Worm (Caenorhabditis elegans) whole organism, early embryonic: ENCODE measurements around the gene abl-1.

Source experiments
- B0310.2 ChIP-seq: sonication (generic microtip); optimal IDR thresholded peaks from 2 replicates; lab custom pipeline; 2016; ENCODE audit warnings: mild to moderate bottlenecking, missing genetic modification characterization, missing compliant biosample characterization
- aly-1 ChIP-seq: sonication (generic microtip); optimal IDR thresholded peaks from 2 replicates; lab custom pipeline; 2016; ENCODE audit warnings: missing genetic modification characterization, missing compliant biosample characterization
- ama-1 ChIP-seq: fragments of 150-350 bp; optimal IDR thresholded peaks from 2 replicates; lab custom pipeline; 2014
- ceh-13 ChIP-seq: fragments of 200-800 bp; sonication (Bioruptor generic); optimal IDR thresholded peaks from 2 replicates; lab custom pipeline; 2018; ENCODE audit warnings: mild to moderate bottlenecking, missing genetic modification characterization, missing compliant biosample characterization
- ceh-36 ChIP-seq: sonication (generic microtip); optimal IDR thresholded peaks from 2 replicates; lab custom pipeline; 2016; ENCODE audit warnings: missing genetic modification characterization, inconsistent platforms, missing compliant biosample characterization
- flt-1 ChIP-seq: fragments of 200-800 bp; sonication (Bioruptor generic); IDR thresholded peaks from 2 replicates; pipeline ENCODE4 v1.3.6; 2022; ENCODE audit warnings: missing genetic modification characterization, missing compliant biosample characterization
- hmg-4 ChIP-seq: fragments of 200-800 bp; sonication (Bioruptor generic); optimal IDR thresholded peaks from 2 replicates; lab custom pipeline; 2018; ENCODE audit warnings: mild to moderate bottlenecking, missing genetic modification characterization, missing compliant biosample characterization
- pes-1 ChIP-seq: fragments of 200-800 bp; sonication (Bioruptor generic); IDR thresholded peaks from 2 replicates; pipeline ENCODE4 v1.3.6; 2022; ENCODE audit warnings: missing genetic modification reagents, missing genetic modification characterization, missing compliant biosample characterization
- sea-1 ChIP-seq: fragments of 200-800 bp; sonication (Bioruptor generic); conservative IDR thresholded peaks from 2 replicates; pipeline ENCODE4 v1.3.6; 2022; ENCODE audit warnings: missing genetic modification characterization, missing compliant biosample characterization
- tbx-11 ChIP-seq: fragments of 200-800 bp; sonication (Bioruptor generic); IDR thresholded peaks from 2 replicates; pipeline ENCODE4 v1.3.6; 2022; ENCODE audit warnings: missing genetic modification characterization, missing compliant biosample characterization
- tbx-37 ChIP-seq: fragments of 200-800 bp; sonication (Bioruptor generic); conservative IDR thresholded peaks from 2 replicates; pipeline ENCODE4 v1.3.6; 2022; ENCODE audit warnings: missing genetic modification reagents, missing genetic modification characterization, missing compliant biosample characterization
- tra-4 ChIP-seq: sonication (generic microtip); optimal IDR thresholded peaks from 2 replicates; lab custom pipeline; 2017; ENCODE audit warnings: missing genetic modification characterization, missing compliant biosample characterization

DNA sequence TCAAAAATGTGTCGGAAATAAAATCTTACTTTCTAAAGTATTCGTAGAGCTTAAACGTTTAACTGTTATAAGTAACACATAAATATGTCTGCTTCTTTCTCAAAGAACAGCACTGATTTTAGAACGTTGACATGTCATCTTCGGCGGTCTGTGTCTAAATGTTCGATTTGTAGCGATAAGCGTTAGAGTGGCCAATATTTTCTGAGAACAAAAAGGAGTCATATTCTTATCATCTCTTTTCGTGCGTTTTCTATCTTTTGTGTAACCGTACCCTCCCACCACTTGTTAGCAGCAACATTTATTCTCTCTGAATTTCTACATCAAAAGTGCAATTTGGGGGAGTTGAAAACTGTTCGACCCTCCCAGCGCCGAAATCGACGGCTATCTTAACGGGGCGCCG, 21.1 kb upstream of the abl-1 start:
- TF ChIP-seq ama-1 (lab: Kevin White, UChicago) (no peak), tbx-37 (GFP tag; lab: Robert Waterston, UW) (no peak), ceh-36 (tag; lab: Kevin White, UChicago) (no peak), pes-1 (GFP tag; lab: Robert Waterston, UW) (no peak), sea-1 (no peak), tra-4 (tag; lab: Kevin White, UChicago) (no peak), tbx-11 (GFP tag; lab: Robert Waterston, UW) (no peak), flt-1 (GFP tag; lab: Robert Waterston, UW) (no peak), B0310.2 (tag; lab: Kevin White, UChicago) (no peak), ceh-13 (GFP tag; lab: Kevin White, UChicago) (no peak), aly-1 (tag; lab: Kevin White, UChicago) (no peak), hmg-4 (GFP tag; lab: Kevin White, UChicago) (no peak)
